Fruit fly (Drosophila melanogaster): Measurements from ENCODE around the gene CG43931.

DNA sequence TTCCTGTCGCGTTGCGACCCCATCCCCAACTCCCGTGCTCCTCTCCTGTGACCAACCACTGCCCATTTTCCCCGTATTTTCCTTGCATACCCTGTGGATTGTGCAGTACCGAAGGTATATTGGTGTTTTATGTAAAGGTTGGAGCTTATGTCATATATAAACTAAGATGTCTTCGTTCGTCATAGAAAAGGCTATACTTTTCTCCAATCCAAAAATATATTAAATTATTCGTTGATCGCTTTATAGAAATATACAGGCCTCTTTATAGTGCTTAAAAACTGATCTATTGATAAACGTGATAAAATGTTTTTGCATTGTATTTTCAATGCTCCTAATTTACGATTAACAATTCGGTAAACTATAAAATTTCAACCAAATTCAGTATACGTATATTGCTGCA lies 28.4 kb upstream of the CG43931 start:
- TF ChIP-seq CG8478 (optimal IDR thresholded peaks at IDR 0.05) (no peak), CTCF (optimal IDR thresholded peaks at IDR 0.05) (no peak)

All from S2 (cell line).